Worm (Caenorhabditis elegans) whole organism, L4/young adult: ENCODE data around the gene acdh-9.

Experiments used
- W03F9.2 ChIP-seq: fragments of 150-350 bp; optimal IDR thresholded peaks from 2 replicates; lab custom pipeline; 2014; ENCODE audit warnings: missing biosample characterization, missing genetic modification characterization
- dao-5 ChIP-seq: sonication (generic microtip); optimal IDR thresholded peaks from 2 replicates; lab custom pipeline; 2016; ENCODE audit warnings: missing genotype, missing genetic modification characterization, moderate library complexity, missing compliant biosample characterization
- him-1 ChIP-seq: sonication (generic microtip); optimal IDR thresholded peaks from 2 replicates; lab custom pipeline; 2016; ENCODE audit warnings: missing genotype, missing genetic modification reagents, missing genetic modification characterization, missing compliant biosample characterization

acdh-9 gene

ce11 chrII:796916-797315 is 51.5 kb downstream of the acdh-9 start:
- TF ChIP-seq W03F9.2 (tag; lab: Kevin White, UChicago) (no peak), dao-5 (tag; lab: Kevin White, UChicago) (no peak), him-1 (tag; lab: Kevin White, UChicago) (no peak)
